Worm (Caenorhabditis elegans) whole organism, L4 larva: ENCODE results near the gene mcu-1.

Experiments used
- ama-1 ChIP-seq: fragments of 150-350 bp; optimal IDR thresholded peaks from 2 replicates; lab custom pipeline; 2014; ENCODE audit warnings: inconsistent platforms, mixed read lengths
- duxl-1 ChIP-seq: sonication (generic microtip); optimal IDR thresholded peaks from 2 replicates; lab custom pipeline; 2016; ENCODE audit warnings: mild to moderate bottlenecking, missing genetic modification characterization, moderate library complexity, missing compliant biosample characterization; ENCODE audit not compliant: poor library complexity
- dve-1 ChIP-seq: sonication (generic microtip); optimal IDR thresholded peaks from 2 replicates; lab custom pipeline; 2017; ENCODE audit warnings: antibody characterized with exemption, mild to moderate bottlenecking, missing genetic modification characterization, missing compliant biosample characterization; ENCODE audit not compliant: insufficient read depth
- lin-15B ChIP-seq: fragments of 150-350 bp; sonication (generic microtip); optimal IDR thresholded peaks from 3 replicates; lab custom pipeline; 2014; ENCODE audit warnings: missing biosample characterization, missing genetic modification characterization
- lir-3 ChIP-seq: sonication (generic microtip); optimal IDR thresholded peaks from 2 replicates; lab custom pipeline; 2016; ENCODE audit warnings: mild to moderate bottlenecking, missing genetic modification characterization, missing compliant biosample characterization
- madf-5 ChIP-seq, 2 experiments: fragments of 200-800 bp; sonication (Bioruptor generic); IDR thresholded peaks; 2 replicates each; pipeline ENCODE4 v1.3.6; 2022; ENCODE audit warnings: missing compliant biosample characterization in 2 of 2, missing genetic modification characterization in 2 of 2
- mdl-1 ChIP-seq, 2 experiments: fragments of 150-350 bp in 1 of 2; sonication (generic microtip) in 1 of 2; optimal IDR thresholded peaks; 2 replicates each; lab custom pipeline; 2014 to 2017; ENCODE audit warnings: missing biosample characterization in 2 of 2, missing genetic modification characterization in 2 of 2
- nhr-10 ChIP-seq: fragments of 150-350 bp; optimal IDR thresholded peaks from 2 replicates; lab custom pipeline; 2014; ENCODE audit warnings: missing biosample characterization, missing genetic modification characterization
- nhr-11 ChIP-seq: fragments of 150-350 bp; optimal IDR thresholded peaks from 2 replicates; lab custom pipeline; 2014; ENCODE audit warnings: missing biosample characterization, missing genetic modification characterization
- nhr-28 ChIP-seq: fragments of 150-350 bp; optimal IDR thresholded peaks from 2 replicates; lab custom pipeline; 2014; ENCODE audit warnings: missing biosample characterization, missing genetic modification characterization
- pha-4 ChIP-seq, 2 experiments: fragments of 150-350 bp in 1 of 2; fragments of 200-800 bp in 1 of 2; sonication (Bioruptor generic) in 1 of 2; IDR thresholded peaks in 1 of 2; optimal IDR thresholded peaks in 1 of 2; 2 replicates each; pipeline versions ENCODE4 v1.3.6 to Lab custom; 2014 to 2022; ENCODE audit warnings: missing genetic modification characterization in 2 of 2, missing genetic modification reagents in 2 of 2, missing biosample characterization in 1 of 2, missing compliant biosample characterization in 1 of 2
- saeg-2 ChIP-seq: fragments of 200-800 bp; sonication (Bioruptor generic); IDR thresholded peaks from 2 replicates; pipeline ENCODE4 v1.3.6; 2022; ENCODE audit warnings: missing genetic modification reagents, missing genetic modification characterization, missing compliant biosample characterization
- ztf-7 ChIP-seq: fragments of 150-350 bp; optimal IDR thresholded peaks from 2 replicates; lab custom pipeline; 2014; ENCODE audit warnings: missing biosample characterization, missing genetic modification characterization

- TF ChIP-seq ama-1 (no peak), madf-5 (GFP tag; IDR thresholded peaks at IDR 0.05; lab: Robert Waterston, UW) (no peak), nhr-11 (no peak), ztf-7 (tag; lab: Kevin White, UChicago) (no peak), duxl-1 (tag; lab: Kevin White, UChicago) (no peak), lir-3 (tag; lab: Kevin White, UChicago) (no peak), nhr-10 (no peak), mdl-1 (tag; optimal IDR thresholded peaks at IDR 0.05; lab: Kevin White, UChicago) (no peak), nhr-28 (no peak), saeg-2 (GFP tag; lab: Robert Waterston, UW) (no peak), pha-4 (GFP tag; IDR thresholded peaks at IDR 0.05; lab: Robert Waterston, UW) (no peak), pha-4 (tag; optimal IDR thresholded peaks at IDR 0.05; lab: Kevin White, UChicago) (no peak), dve-1 (tag; lab: Kevin White, UChicago) (no peak), lin-15B (no peak)
These were observed 10.9 kb upstream of the mcu-1 start for ce11 chrIV:5949964-5950363.
